Worm (Caenorhabditis elegans) whole organism, mixed stage, embryonic: Measurements from ENCODE around the gene spp-28.

Experiments used
- lin-13 ChIP-seq: fragments of 150-350 bp; optimal IDR thresholded peaks from 2 replicates; lab custom pipeline; 2014; ENCODE audit warnings: missing biosample characterization, missing genetic modification characterization
- sem-2 ChIP-seq: fragments of 200-800 bp; sonication (Bioruptor generic); optimal IDR thresholded peaks from 2 replicates; lab custom pipeline; 2018; ENCODE audit warnings: mild to moderate bottlenecking, missing genetic modification characterization, missing compliant biosample characterization
- snpc-4 ChIP-seq: fragments of 150-350 bp; optimal IDR thresholded peaks from 2 replicates; lab custom pipeline; 2014; ENCODE audit warnings: missing biosample characterization, missing genetic modification characterization
- ztf-11 ChIP-seq: fragments of 150-350 bp; optimal IDR thresholded peaks from 2 replicates; lab custom pipeline; 2014; ENCODE audit warnings: missing biosample characterization, missing genetic modification characterization

- TF ChIP-seq sem-2 (GFP tag; lab: Kevin White, UChicago), result no peak
- no peak for TF ChIP-seq lin-13 (tag; lab: Kevin White, UChicago)
- TF ChIP-seq ztf-11, result no peak
- TF ChIP-seq snpc-4 (tag; lab: Kevin White, UChicago), result no peak
Measured at ce11 chrIII:4204964-4205363, 14.8 kb upstream of the spp-28 start.
